Worm (Caenorhabditis elegans): ENCODE data around the gene F42F12.14.

Gene F42F12.14

DNA sequence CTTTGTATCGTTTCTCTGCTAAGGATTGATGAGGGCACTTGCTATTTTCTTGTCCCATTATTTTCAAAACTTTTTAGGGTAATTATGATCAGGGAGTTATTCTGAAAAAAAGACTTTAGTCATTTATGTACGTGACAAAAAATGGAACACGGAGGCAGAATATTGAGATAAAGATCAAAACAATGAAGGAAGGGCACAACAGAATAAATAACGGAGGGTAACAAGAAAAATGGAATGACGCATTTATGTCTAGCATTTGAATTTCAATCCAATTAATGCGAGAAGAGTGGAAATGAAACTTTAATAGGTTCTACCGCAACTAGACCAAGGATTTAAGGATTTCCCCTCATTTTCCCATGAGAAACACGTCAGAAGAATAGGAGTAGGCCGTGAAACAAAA is 29.9 kb downstream of the F42F12.14 start, which contains the start of gene glb-13:
Gene glb-13 (minus strand): TSS at position 101 of the 400 bp plus-strand sequence.
- no peak for TF ChIP-seq M03D4.4 (tag; optimal IDR thresholded peaks at IDR 0.05)
- no peak for TF ChIP-seq mab-5 (tag; optimal IDR thresholded peaks at IDR 0.05)
- no peak for TF ChIP-seq mep-1 (tag; optimal IDR thresholded peaks at IDR 0.05)
- no peak for TF ChIP-seq ces-1 (GFP tag; optimal IDR thresholded peaks at IDR 0.05)
- TF ChIP-seq sem-2 (GFP tag; optimal IDR thresholded peaks at IDR 0.05), result no peak
- TF ChIP-seq unc-62 (GFP tag; optimal IDR thresholded peaks at IDR 0.05), result no peak
- TF ChIP-seq snpc-4 (tag; optimal IDR thresholded peaks at IDR 0.05), result no peak
- TF ChIP-seq lsy-2 (tag; optimal IDR thresholded peaks at IDR 0.05), result no peak
- no peak for TF ChIP-seq ztf-11 (tag; optimal IDR thresholded peaks at IDR 0.05)
- no peak for TF ChIP-seq hlh-1 (tag; optimal IDR thresholded peaks at IDR 0.05)
- no peak for TF ChIP-seq zip-8 (tag; optimal IDR thresholded peaks at IDR 0.05)
- TF ChIP-seq cnd-1 (tag; optimal IDR thresholded peaks at IDR 0.05), result no peak
- no peak for TF ChIP-seq pha-4 (tag; optimal IDR thresholded peaks at IDR 0.05)

DNA sequence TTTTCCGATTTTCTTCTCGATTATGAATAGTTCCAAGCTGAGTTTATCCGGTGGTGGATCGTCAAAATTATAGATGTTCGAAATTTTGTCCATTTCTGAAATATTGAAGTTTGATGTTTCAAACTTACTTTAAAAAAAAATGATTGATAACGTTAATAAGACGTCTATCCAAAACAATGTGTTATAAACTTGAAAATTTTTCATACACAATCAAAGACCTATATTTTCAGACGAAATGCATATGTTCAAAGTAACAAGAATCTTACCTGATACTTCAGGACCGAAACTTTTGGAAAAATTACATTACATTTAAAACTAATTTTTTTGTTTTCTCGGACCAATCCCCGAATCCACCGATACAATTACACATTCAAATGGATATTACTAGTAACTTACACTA is 43.0 kb downstream of the F42F12.14 start, which contains the start of gene nekl-3:
Gene nekl-3 (minus strand): TSS at position 101 of the 400 bp plus-strand sequence.
- TF ChIP-seq mep-1 (tag; optimal IDR thresholded peaks at IDR 0.05), result no peak
- TF ChIP-seq tbx-8 (GFP tag; optimal IDR thresholded peaks at IDR 0.05), result no peak
- TF ChIP-seq nhr-12 (tag; optimal IDR thresholded peaks at IDR 0.05), result no peak
- no peak for TF ChIP-seq sem-2 (GFP tag; optimal IDR thresholded peaks at IDR 0.05)
- TF ChIP-seq nhr-2 (tag; optimal IDR thresholded peaks at IDR 0.05), result no peak
- no peak for TF ChIP-seq flh-1 (GFP tag; optimal IDR thresholded peaks at IDR 0.05)
- TF ChIP-seq cnd-1 (tag; optimal IDR thresholded peaks at IDR 0.05), result no peak
- TF ChIP-seq elt-1 (tag; optimal IDR thresholded peaks at IDR 0.05; ENCODE audit: borderline replicate concordance, insufficient read depth), result no peak
- TF ChIP-seq drap-1 (GFP tag; optimal IDR thresholded peaks at IDR 0.05), result no peak
- no peak for TF ChIP-seq lin-13 (tag; optimal IDR thresholded peaks at IDR 0.05)
- TF ChIP-seq pha-4 (tag; optimal IDR thresholded peaks at IDR 0.05), result no peak
- no peak for TF ChIP-seq ceh-43 (GFP tag; optimal IDR thresholded peaks at IDR 0.05)
- no peak for TF ChIP-seq mab-5 (tag; optimal IDR thresholded peaks at IDR 0.05)
- no peak for TF ChIP-seq mls-2 (tag; optimal IDR thresholded peaks at IDR 0.05)

- TF ChIP-seq ces-1 (GFP tag; optimal IDR thresholded peaks at IDR 0.05) (peak; percentile 48), blmp-1 (tag; optimal IDR thresholded peaks at IDR 0.05) (no peak), nhr-2 (tag; optimal IDR thresholded peaks at IDR 0.05) (peak; percentile 69), lsy-2 (tag; optimal IDR thresholded peaks at IDR 0.05) (peak; percentile 66), tbx-8 (GFP tag; optimal IDR thresholded peaks at IDR 0.05) (no peak), nhr-237 (tag; optimal IDR thresholded peaks at IDR 0.05) (peak; percentile 85), elt-3 (tag; optimal IDR thresholded peaks at IDR 0.05) (no peak), unc-62 (GFP tag; optimal IDR thresholded peaks at IDR 0.05) (peak; percentile 76), sptf-1 (tag; optimal IDR thresholded peaks at IDR 0.05) (no peak), mab-5 (tag; optimal IDR thresholded peaks at IDR 0.05) (peak; percentile 24), M03D4.4 (tag; optimal IDR thresholded peaks at IDR 0.05) (peak; percentile 38), nhr-76 (tag; optimal IDR thresholded peaks at IDR 0.05) (no peak), sem-2 (GFP tag; optimal IDR thresholded peaks at IDR 0.05) (no peak), flh-1 (GFP tag; optimal IDR thresholded peaks at IDR 0.05) (no peak), lin-13 (tag; optimal IDR thresholded peaks at IDR 0.05) (peak; percentile 90), mls-2 (tag; optimal IDR thresholded peaks at IDR 0.05) (peak; percentile 66), elt-1 (tag; optimal IDR thresholded peaks at IDR 0.05; ENCODE audit: borderline replicate concordance, insufficient read depth) (no peak), pha-4 (tag; optimal IDR thresholded peaks at IDR 0.05) (peak; percentile 96), nhr-28 (tag; optimal IDR thresholded peaks at IDR 0.05) (no peak), lin-32 (GFP tag; optimal IDR thresholded peaks at IDR 0.05) (peak; percentile 70), drap-1 (GFP tag; optimal IDR thresholded peaks at IDR 0.05) (no peak), zip-8 (tag; optimal IDR thresholded peaks at IDR 0.05) (no peak), ztf-11 (tag; optimal IDR thresholded peaks at IDR 0.05) (no peak), nhr-12 (tag; optimal IDR thresholded peaks at IDR 0.05) (no peak), snpc-4 (tag; optimal IDR thresholded peaks at IDR 0.05) (no peak), ceh-43 (GFP tag; optimal IDR thresholded peaks at IDR 0.05) (no peak), ham-2 (GFP tag; optimal IDR thresholded peaks at IDR 0.05) (peak; percentile 47), unc-120 (tag; optimal IDR thresholded peaks at IDR 0.05; ENCODE audit: poor library complexity, severe bottlenecking) (peak; percentile 67), ceh-83 (GFP tag; optimal IDR thresholded peaks at IDR 0.05) (no peak), hlh-1 (tag; optimal IDR thresholded peaks at IDR 0.05) (peak; percentile 83), ceh-39 (tag; optimal IDR thresholded peaks at IDR 0.05) (no peak), cnd-1 (tag; optimal IDR thresholded peaks at IDR 0.05) (peak; percentile 47), unc-39 (tag; optimal IDR thresholded peaks at IDR 0.05) (no peak), bed-3 (GFP tag; optimal IDR thresholded peaks at IDR 0.05) (no peak), mep-1 (tag; optimal IDR thresholded peaks at IDR 0.05) (peak; percentile 93)
These were observed 45.4 kb downstream of the F42F12.14 start, which contains the start of gene F17E5.2 for ce11 chrX:12393786-12394308. Gene F17E5.2 (plus strand): TSS chrX:12394258.
